Fruit fly (Drosophila melanogaster): ENCODE results near the gene CG46439.

- no peak for TF ChIP-seq usp (GFP tag; optimal IDR thresholded peaks at IDR 0.05)
- no peak for TF ChIP-seq dmrt93B (GFP tag; optimal IDR thresholded peaks at IDR 0.05)
- no peak for TF ChIP-seq Sp1 (GFP tag; optimal IDR thresholded peaks at IDR 0.05)
- no peak for TF ChIP-seq Dfd (GFP tag; optimal IDR thresholded peaks at IDR 0.05)
- TF ChIP-seq CrebA (GFP tag; optimal IDR thresholded peaks at IDR 0.05; ENCODE audit: borderline replicate concordance): no peak
- no peak for TF ChIP-seq lola (GFP tag; optimal IDR thresholded peaks at IDR 0.05)
- no peak for TF ChIP-seq Hr78 (GFP tag; optimal IDR thresholded peaks at IDR 0.05)
- no peak for TF ChIP-seq psq (GFP tag; optimal IDR thresholded peaks at IDR 0.05)
- TF ChIP-seq Vsx2 (GFP tag; optimal IDR thresholded peaks at IDR 0.05; ENCODE audit: partially characterized antibody): no peak
Measured at dm6 chr3L:11102930-11103329, 6.9 kb upstream of the CG46439 start, which contains the start of gene Elo68alpha.
